Worm (Caenorhabditis elegans): ENCODE results near the gene C03F11.2.
A peak's percentile ranks its signal among the peaks of the same experiment; 100 is the strongest.

Gene C03F11.2

ce11 chrX:5354022-5354876, 43.0 kb downstream of the C03F11.2 start, which contains the start of gene pfn-2:
TSS of gene pfn-2 (minus strand) at chrX:5354072.
- peak; percentile 15 for TF ChIP-seq aly-1 (tag; optimal IDR thresholded peaks at IDR 0.05)
- TF ChIP-seq F13C5.2 (tag; optimal IDR thresholded peaks at IDR 0.05): peak; percentile 40
- TF ChIP-seq tbx-11 (GFP tag; IDR thresholded peaks at IDR 0.05): 0 out of 2 replicates have a peak, but pooled peaks have one; percentile 9
- TF ChIP-seq tbx-37 (GFP tag; conservative IDR thresholded peaks at IDR 0.05): peak; percentile 52
- no peak for TF ChIP-seq ama-1 (optimal IDR thresholded peaks at IDR 0.05)
- 0 out of 2 replicates have a peak, but pooled peaks have one; percentile 17 for TF ChIP-seq flt-1 (GFP tag; IDR thresholded peaks at IDR 0.05)
- TF ChIP-seq hmg-4 (GFP tag; optimal IDR thresholded peaks at IDR 0.05): peak; percentile 89
- no peak for TF ChIP-seq pes-1 (GFP tag; IDR thresholded peaks at IDR 0.05)
- peak; percentile 6 for TF ChIP-seq ceh-13 (GFP tag; optimal IDR thresholded peaks at IDR 0.05)

- TF ChIP-seq ets-7 (tag; optimal IDR thresholded peaks at IDR 0.05) (no peak), ama-1 (optimal IDR thresholded peaks at IDR 0.05) (no peak), F13C5.2 (tag; optimal IDR thresholded peaks at IDR 0.05) (no peak)
Observed at ce11 chrX:5348529-5349148, 48.6 kb downstream of the C03F11.2 start, which contains the start of gene syx-3. TSS of gene syx-3 (plus strand) at chrX:5349098.

- TF ChIP-seq tbx-11 (GFP tag; IDR thresholded peaks at IDR 0.05): no peak
- no peak for TF ChIP-seq tbx-37 (GFP tag; conservative IDR thresholded peaks at IDR 0.05)
- TF ChIP-seq aly-1 (tag; optimal IDR thresholded peaks at IDR 0.05): no peak
- TF ChIP-seq tra-4 (tag; optimal IDR thresholded peaks at IDR 0.05): no peak
- no peak for TF ChIP-seq F13C5.2 (tag; optimal IDR thresholded peaks at IDR 0.05)
Observed at ce11 chrX:5347856-5348255, 49.3 kb downstream of the C03F11.2 start.

DNA sequence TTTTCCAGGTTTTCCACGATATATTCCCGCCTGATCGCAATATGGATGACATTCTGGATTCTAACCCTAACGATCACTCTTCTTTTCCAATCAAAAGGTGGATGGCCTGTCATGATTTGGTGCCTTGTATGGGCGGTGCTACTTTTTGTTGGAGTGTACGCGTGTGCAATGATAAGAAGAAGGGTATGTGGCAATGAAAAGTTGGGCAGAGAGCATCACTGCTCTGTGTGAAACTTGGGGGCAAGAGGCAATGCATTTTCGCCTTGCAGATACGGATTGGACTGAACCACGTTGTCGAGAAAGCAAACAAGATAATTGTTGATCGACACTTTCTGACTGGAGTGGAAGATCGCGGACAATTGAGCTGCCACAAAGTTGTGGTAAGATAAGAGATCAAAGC, 50.9 kb downstream of the C03F11.2 start:
- TF ChIP-seq aly-1 (tag; optimal IDR thresholded peaks at IDR 0.05): no peak
- TF ChIP-seq tbx-37 (GFP tag; conservative IDR thresholded peaks at IDR 0.05): no peak
- TF ChIP-seq ets-7 (tag; optimal IDR thresholded peaks at IDR 0.05): no peak
- no peak for TF ChIP-seq B0310.2 (tag; optimal IDR thresholded peaks at IDR 0.05)
- no peak for TF ChIP-seq hmbx-1 (tag; optimal IDR thresholded peaks at IDR 0.05)
- no peak for TF ChIP-seq F13C5.2 (tag; optimal IDR thresholded peaks at IDR 0.05)
- TF ChIP-seq ceh-13 (GFP tag; optimal IDR thresholded peaks at IDR 0.05): no peak

All from whole organism, early embryonic.